Worm (Caenorhabditis elegans) whole organism, L1 larva: ENCODE results near the gene Y50D7A.1.

Experiments used
- C04F5.9 ChIP-seq: sonication (generic microtip); optimal IDR thresholded peaks from 2 replicates; lab custom pipeline; 2016; ENCODE audit warnings: missing genetic modification characterization, missing compliant biosample characterization
- C34B4.2 ChIP-seq: sonication (generic microtip); optimal IDR thresholded peaks from 2 replicates; lab custom pipeline; 2017; ENCODE audit warnings: mild to moderate bottlenecking, missing genetic modification characterization, missing compliant biosample characterization
- F16B12.6 ChIP-seq: fragments of 150-350 bp; optimal IDR thresholded peaks from 2 replicates; lab custom pipeline; 2014; ENCODE audit warnings: missing biosample characterization, missing genetic modification characterization
- Y116A8C.19 ChIP-seq: sonication (generic microtip); optimal IDR thresholded peaks from 2 replicates; lab custom pipeline; 2016; ENCODE audit warnings: missing compliant biosample characterization, missing genetic modification characterization, borderline replicate concordance
- aha-1 ChIP-seq: fragments of 150-350 bp; optimal IDR thresholded peaks from 2 replicates; lab custom pipeline; 2014; ENCODE audit warnings: missing biosample characterization, missing genetic modification characterization
- aly-2 ChIP-seq: fragments of 150-350 bp; optimal IDR thresholded peaks from 2 replicates; lab custom pipeline; 2014; ENCODE audit warnings: missing biosample characterization, missing genetic modification characterization
- ceh-63 ChIP-seq: fragments of 200-800 bp; sonication (Bioruptor generic); optimal IDR thresholded peaks from 2 replicates; lab custom pipeline; 2018; ENCODE audit warnings: mild to moderate bottlenecking, missing genetic modification characterization, missing compliant biosample characterization
- ceh-8 ChIP-seq: fragments of 200-800 bp; sonication (Bioruptor generic); optimal IDR thresholded peaks from 2 replicates; lab custom pipeline; 2018; ENCODE audit warnings: mild to moderate bottlenecking, missing genetic modification characterization, moderate library complexity, missing compliant biosample characterization
- ceh-82 ChIP-seq, 3 experiments: fragments of 150-350 bp in 1 of 3; sonication (generic microtip) in 2 of 3; optimal IDR thresholded peaks; 2 replicates each; lab custom pipeline; 2014 to 2017; ENCODE audit warnings: missing biosample characterization in 3 of 3, missing genetic modification characterization in 3 of 3
- ceh-88 ChIP-seq: fragments of 200-800 bp; sonication (Bioruptor generic); IDR thresholded peaks from 2 replicates; pipeline ENCODE4 v1.3.6; 2022; ENCODE audit warnings: missing genetic modification characterization, missing compliant biosample characterization
- ces-1 ChIP-seq: fragments of 150-350 bp; optimal IDR thresholded peaks from 2 replicates; lab custom pipeline; 2014; ENCODE audit warnings: missing biosample characterization, missing genetic modification reagents, missing genetic modification characterization
- dsc-1 ChIP-seq: sonication (generic microtip); optimal IDR thresholded peaks from 2 replicates; lab custom pipeline; 2016; ENCODE audit warnings: mild to moderate bottlenecking, missing genetic modification characterization, missing compliant biosample characterization
- egl-13 ChIP-seq: sonication (generic microtip); optimal IDR thresholded peaks from 2 replicates; lab custom pipeline; 2016; ENCODE audit warnings: missing genotype, missing genetic modification reagents, missing genetic modification characterization, missing compliant biosample characterization
- elt-2 ChIP-seq: sonication (generic microtip); optimal IDR thresholded peaks from 2 replicates; lab custom pipeline; 2016; ENCODE audit warnings: missing genetic modification characterization, mild to moderate bottlenecking, inconsistent platforms, missing compliant biosample characterization, missing genetic modification reagents
- fkh-10 ChIP-seq: sonication (generic microtip); optimal IDR thresholded peaks from 2 replicates; lab custom pipeline; 2017; ENCODE audit warnings: missing biosample characterization, missing genetic modification reagents, missing genetic modification characterization
- fkh-4 ChIP-seq: sonication (generic microtip); optimal IDR thresholded peaks from 2 replicates; lab custom pipeline; 2016; ENCODE audit warnings: missing compliant biosample characterization, missing genetic modification characterization, borderline replicate concordance
- hlh-17 ChIP-seq: fragments of 200-800 bp; sonication (Bioruptor generic); optimal IDR thresholded peaks from 2 replicates; lab custom pipeline; 2018; ENCODE audit warnings: missing genetic modification characterization, mild to moderate bottlenecking, missing compliant biosample characterization, moderate library complexity, borderline replicate concordance
- hlh-4 ChIP-seq: sonication (generic microtip); optimal IDR thresholded peaks from 2 replicates; lab custom pipeline; 2016; ENCODE audit warnings: mild to moderate bottlenecking, missing genetic modification characterization, missing compliant biosample characterization
- hpl-2 ChIP-seq: fragments of 150-350 bp; optimal IDR thresholded peaks from 2 replicates; lab custom pipeline; 2014; ENCODE audit warnings: missing biosample characterization, missing genetic modification reagents, missing genetic modification characterization
- irx-1 ChIP-seq: sonication (generic microtip); optimal IDR thresholded peaks from 2 replicates; lab custom pipeline; 2016; ENCODE audit warnings: missing genetic modification characterization, missing compliant biosample characterization
- lin-14 ChIP-seq: fragments of 200-800 bp; sonication (Bioruptor generic); optimal IDR thresholded peaks from 2 replicates; lab custom pipeline; 2018; ENCODE audit warnings: mild to moderate bottlenecking, missing genetic modification characterization, moderate library complexity, missing compliant biosample characterization
- lin-39 ChIP-seq: fragments of 150-350 bp; optimal IDR thresholded peaks from 2 replicates; lab custom pipeline; 2014; ENCODE audit warnings: missing biosample characterization, missing genetic modification reagents, missing genetic modification characterization
- mef-2 ChIP-seq: fragments of 150-350 bp; optimal IDR thresholded peaks from 2 replicates; lab custom pipeline; 2014; ENCODE audit warnings: missing biosample characterization, missing genetic modification characterization
- nhr-12 ChIP-seq: sonication (generic microtip); optimal IDR thresholded peaks from 2 replicates; lab custom pipeline; 2017; ENCODE audit warnings: missing biosample characterization, missing genetic modification characterization
- nhr-20 ChIP-seq: sonication (generic microtip); optimal IDR thresholded peaks from 2 replicates; lab custom pipeline; 2016; ENCODE audit warnings: mild to moderate bottlenecking, missing genetic modification characterization, missing compliant biosample characterization
- nhr-90 ChIP-seq: sonication (generic microtip); optimal IDR thresholded peaks from 2 replicates; lab custom pipeline; 2016; ENCODE audit warnings: mild to moderate bottlenecking, missing genetic modification characterization, missing compliant biosample characterization; ENCODE audit not compliant: poor library complexity
- pag-3 ChIP-seq: sonication (generic microtip); optimal IDR thresholded peaks from 2 replicates; lab custom pipeline; 2017; ENCODE audit warnings: missing genetic modification characterization, mild to moderate bottlenecking, missing compliant biosample characterization, antibody characterized with exemption, borderline replicate concordance; ENCODE audit not compliant: insufficient read depth
- rnt-1 ChIP-seq: sonication (generic microtip); optimal IDR thresholded peaks from 2 replicates; lab custom pipeline; 2016; ENCODE audit warnings: mild to moderate bottlenecking, missing genetic modification characterization, moderate library complexity, missing compliant biosample characterization
- sup-37 ChIP-seq: fragments of 200-800 bp; sonication (Bioruptor generic); optimal IDR thresholded peaks from 2 replicates; lab custom pipeline; 2018; ENCODE audit warnings: mild to moderate bottlenecking, missing genetic modification characterization, missing compliant biosample characterization
- unc-30 ChIP-seq: sonication (generic microtip); optimal IDR thresholded peaks from 2 replicates; lab custom pipeline; 2017; ENCODE audit warnings: missing biosample characterization, missing genetic modification characterization
- unc-62 ChIP-seq: fragments of 150-350 bp; optimal IDR thresholded peaks from 2 replicates; lab custom pipeline; 2014; ENCODE audit warnings: missing biosample characterization, missing genetic modification reagents, missing genetic modification characterization
- vab-15 ChIP-seq: sonication (generic microtip); optimal IDR thresholded peaks from 2 replicates; lab custom pipeline; 2017; ENCODE audit warnings: missing genotype, mild to moderate bottlenecking, missing genetic modification characterization, missing compliant biosample characterization
- zag-1 ChIP-seq: fragments of 150-350 bp; optimal IDR thresholded peaks from 2 replicates; lab custom pipeline; 2014; ENCODE audit warnings: missing biosample characterization, missing genetic modification characterization
- ztf-11 ChIP-seq, 2 experiments: sonication (generic microtip); optimal IDR thresholded peaks; 2 replicates each; lab custom pipeline; 2016 to 2017; ENCODE audit warnings: missing genetic modification characterization in 2 of 2, missing biosample characterization in 1 of 2, missing compliant biosample characterization in 1 of 2

The Y50D7A.1 gene

ce11 chrIII:283817-284216, 8.6 kb upstream of the Y50D7A.1 start, which contains the start of gene taco-1:
TSS of gene taco-1 (plus strand) at chrIII:284117.
- no peak for TF ChIP-seq zag-1 (tag; lab: Kevin White, UChicago)
- no peak for TF ChIP-seq C34B4.2 (tag; lab: Kevin White, UChicago)
- TF ChIP-seq ceh-82 (tag; optimal IDR thresholded peaks at IDR 0.05; lab: Kevin White, UChicago), result no peak
- TF ChIP-seq hlh-4 (tag; lab: Kevin White, UChicago), result no peak
- no peak for TF ChIP-seq nhr-20 (tag; lab: Kevin White, UChicago)
- no peak for TF ChIP-seq irx-1
- TF ChIP-seq ztf-11 (tag; optimal IDR thresholded peaks at IDR 0.05; lab: Kevin White, UChicago), result no peak
- TF ChIP-seq unc-62 (GFP tag; lab: Kevin White, UChicago), result no peak

- TF ChIP-seq ces-1 (GFP tag; lab: Kevin White, UChicago) (no peak), lin-39 (tag; lab: Kevin White, UChicago) (no peak), nhr-20 (tag; lab: Kevin White, UChicago) (no peak), C04F5.9 (tag; lab: Kevin White, UChicago) (no peak), egl-13 (tag; lab: Kevin White, UChicago) (no peak), nhr-90 (tag; lab: Kevin White, UChicago) (no peak)
Measured at ce11 chrIII:294527-294926, 2.1 kb downstream of the Y50D7A.1 start, which contains the start of gene Y50D7A.13. TSS of gene Y50D7A.13 (minus strand) at chrIII:294627.

ce11 chrIII:298456-298855, 6.0 kb downstream of the Y50D7A.1 start, which contains the start of gene ads-1:
TSS of gene ads-1 (minus strand) at chrIII:298556.
- TF ChIP-seq C04F5.9 (tag; lab: Kevin White, UChicago), result no peak
- no peak for TF ChIP-seq sup-37 (GFP tag; lab: Kevin White, UChicago)
- no peak for TF ChIP-seq hpl-2
- TF ChIP-seq pag-3 (tag; lab: Kevin White, UChicago), result no peak
- TF ChIP-seq C34B4.2 (tag; lab: Kevin White, UChicago), result no peak
- TF ChIP-seq F16B12.6 (tag; lab: Kevin White, UChicago), result no peak
- TF ChIP-seq, all 84 proteins: peak for 0

DNA sequence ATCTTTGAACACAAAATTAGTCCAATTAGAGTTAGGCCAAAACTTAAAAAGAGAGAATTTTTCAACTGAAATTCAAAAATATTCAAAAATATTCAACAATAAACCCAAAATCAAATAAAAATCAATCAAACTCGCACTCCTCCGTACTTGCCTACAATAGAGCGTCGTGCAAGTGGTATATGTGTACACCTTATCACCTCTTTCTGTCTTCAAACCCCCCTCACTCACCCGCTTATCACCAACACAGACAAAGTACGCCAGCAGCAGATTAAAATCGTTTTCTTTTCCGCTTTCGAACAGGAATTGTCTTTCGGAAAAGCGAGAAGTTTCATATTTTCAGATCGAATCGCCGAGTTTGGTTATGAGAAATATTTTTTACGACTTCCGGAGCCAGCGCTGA, 6.8 kb downstream of the Y50D7A.1 start:
- TF ChIP-seq unc-30 (tag; lab: Kevin White, UChicago) (no peak), elt-2 (tag; lab: Kevin White, UChicago) (peak; percentile 43)
- TF ChIP-seq, all 84 proteins: peak for 1

- TF ChIP-seq ceh-63 (GFP tag; lab: Kevin White, UChicago) (no peak), nhr-12 (tag; lab: Kevin White, UChicago) (no peak), fkh-4 (tag; lab: Kevin White, UChicago) (no peak), lin-14 (no peak), vab-15 (no peak), Y116A8C.19 (tag; lab: Kevin White, UChicago) (no peak), hlh-17 (GFP tag; lab: Kevin White, UChicago) (no peak), dsc-1 (no peak), aly-2 (tag; lab: Kevin White, UChicago) (no peak), rnt-1 (tag; lab: Kevin White, UChicago) (no peak), C34B4.2 (tag; lab: Kevin White, UChicago) (no peak), elt-2 (tag; lab: Kevin White, UChicago) (no peak), unc-30 (tag; lab: Kevin White, UChicago) (no peak), fkh-10 (no peak), mef-2 (no peak), aha-1 (tag; lab: Kevin White, UChicago) (no peak), ceh-88 (no peak), ceh-8 (GFP tag; lab: Kevin White, UChicago) (no peak)
Measured at ce11 chrIII:304564-304963, 12.1 kb downstream of the Y50D7A.1 start.
